Worm (Caenorhabditis elegans) whole organism, mixed stage, embryonic: ENCODE measurements around the gene dlc-1.

Source experiments
- M03D4.4 ChIP-seq: sonication (generic microtip); optimal IDR thresholded peaks from 2 replicates; lab custom pipeline; 2017; ENCODE audit warnings: mild to moderate bottlenecking, missing genetic modification characterization, missing compliant biosample characterization
- unc-39 ChIP-seq: fragments of 150-350 bp; optimal IDR thresholded peaks from 2 replicates; lab custom pipeline; 2014; ENCODE audit warnings: missing biosample characterization, missing genetic modification characterization

ce11 chrIII:6492807-6493206 is 29.2 kb upstream of the dlc-1 start, which contains the start of gene srb-11:
- TF ChIP-seq M03D4.4: no peak
- TF ChIP-seq unc-39 (tag; lab: Kevin White, UChicago): no peak
